Worm (Caenorhabditis elegans) whole organism, L3 larva: ENCODE data around the gene oac-56.

Experiments
- ZK546.5 ChIP-seq: sonication (generic microtip); optimal IDR thresholded peaks from 2 replicates; lab custom pipeline; 2017; ENCODE audit warnings: missing biosample characterization, missing genetic modification characterization
- aly-2 ChIP-seq: fragments of 150-350 bp; optimal IDR thresholded peaks from 2 replicates; lab custom pipeline; 2014; ENCODE audit warnings: missing biosample characterization, missing genetic modification characterization
- ama-1 ChIP-seq: fragments of 150-350 bp; optimal IDR thresholded peaks from 2 replicates; lab custom pipeline; 2018
- ceh-16 ChIP-seq: sonication (generic microtip); optimal IDR thresholded peaks from 2 replicates; lab custom pipeline; 2017; ENCODE audit warnings: missing biosample characterization, missing genetic modification characterization
- ceh-82 ChIP-seq: fragments of 150-350 bp; optimal IDR thresholded peaks from 2 replicates; lab custom pipeline; 2014; ENCODE audit warnings: missing biosample characterization, missing genetic modification characterization
- elt-3 ChIP-seq, 3 experiments: fragments of 150-350 bp in 1 of 3; sonication (generic microtip) in 2 of 3; optimal IDR thresholded peaks; 2 replicates in 2 of 3; 4 replicates in 1 of 3; lab custom pipeline; 2014 to 2017; ENCODE audit warnings: missing biosample characterization in 3 of 3, missing genetic modification characterization in 3 of 3
- fkh-10 ChIP-seq: sonication (generic microtip); optimal IDR thresholded peaks from 2 replicates; lab custom pipeline; 2017; ENCODE audit warnings: missing biosample characterization, missing genetic modification reagents, missing genetic modification characterization
- hmg-11 ChIP-seq: sonication (generic microtip); optimal IDR thresholded peaks from 2 replicates; lab custom pipeline; 2016; ENCODE audit warnings: missing genetic modification characterization, missing compliant biosample characterization
- lin-39 ChIP-seq: fragments of 150-350 bp; optimal IDR thresholded peaks from 2 replicates; lab custom pipeline; 2018; ENCODE audit warnings: missing biosample characterization, missing genetic modification reagents, missing genetic modification characterization
- nhr-76 ChIP-seq: fragments of 150-350 bp; sonication (generic microtip); optimal IDR thresholded peaks from 5 replicates; lab custom pipeline; 2014; ENCODE audit warnings: missing biosample characterization, missing genetic modification characterization
- pqm-1 ChIP-seq: fragments of 150-350 bp; optimal IDR thresholded peaks from 2 replicates; lab custom pipeline; 2017; ENCODE audit warnings: missing biosample characterization, missing genetic modification characterization, inconsistent platforms
- skn-1 ChIP-seq: fragments of 150-350 bp; optimal IDR thresholded peaks from 2 replicates; lab custom pipeline; 2014; ENCODE audit warnings: missing biosample characterization, missing genetic modification characterization
- ztf-11 ChIP-seq: fragments of 150-350 bp; optimal IDR thresholded peaks from 2 replicates; lab custom pipeline; 2014; ENCODE audit warnings: missing biosample characterization, missing genetic modification characterization

ce11 chrIV:14356120-14356519 is 5.6 kb upstream of the oac-56 start:
- TF ChIP-seq elt-3 (tag; optimal IDR thresholded peaks at IDR 0.05; lab: Kevin White, UChicago) (no peak), lin-39 (tag; lab: Kevin White, UChicago) (peak; percentile 83), pqm-1 (tag; lab: Kevin White, UChicago) (no peak), skn-1 (tag; lab: Kevin White, UChicago) (no peak), hmg-11 (tag; lab: Kevin White, UChicago) (peak; percentile 74), ceh-82 (tag; lab: Kevin White, UChicago) (no peak), fkh-10 (GFP tag; lab: Kevin White, UChicago) (peak; percentile 86), ztf-11 (tag; lab: Kevin White, UChicago) (no peak), ama-1 (lab: Kevin White, UChicago) (no peak), aly-2 (tag; lab: Kevin White, UChicago) (no peak), ZK546.5 (no peak), ceh-16 (no peak), nhr-76 (tag; lab: Kevin White, UChicago) (no peak)
